Fruit fly (Drosophila melanogaster) whole organism, embryonic: ENCODE results near the gene CG17754.

ENCODE experiments used
- CG10147 ChIP-seq: fragments of 200-800 bp; sonication (Bioruptor generic); optimal IDR thresholded peaks from 2 replicates; lab custom pipeline; 2019; ENCODE audit warnings: missing biosample characterization, mild to moderate bottlenecking, missing genetic modification characterization, moderate library complexity
- CG10431 ChIP-seq: fragments of 200-800 bp; sonication (Bioruptor generic); optimal IDR thresholded peaks from 3 replicates; lab custom pipeline; 2018; ENCODE audit warnings: missing biosample characterization, mild to moderate bottlenecking, missing genetic modification characterization
- CG11085 ChIP-seq: fragments of 200-800 bp; sonication (Bioruptor generic); IDR thresholded peaks from 2 replicates; pipeline ENCODE4 v1.3.6; 2022; ENCODE audit warnings: missing biosample characterization, missing genetic modification characterization
- CG14441 ChIP-seq: fragments of 200-800 bp; sonication (Bioruptor generic); IDR thresholded peaks from 2 replicates; pipeline ENCODE4 v1.3.6; 2022; ENCODE audit warnings: missing biosample characterization, missing genetic modification characterization
- CG1647 ChIP-seq: fragments of 200-800 bp; sonication (Bioruptor generic); optimal IDR thresholded peaks from 3 replicates; lab custom pipeline; 2016; ENCODE audit warnings: missing biosample characterization, missing genetic modification characterization
- CG16815 ChIP-seq: fragments of 200-800 bp; sonication (Bioruptor generic); optimal IDR thresholded peaks from 3 replicates; lab custom pipeline; 2017; ENCODE audit warnings: missing biosample characterization, mild to moderate bottlenecking, missing genetic modification characterization
- CG17612 ChIP-seq: fragments of 200-800 bp; sonication (Bioruptor generic); IDR thresholded peaks from 2 replicates; pipeline ENCODE4 v1.3.6; 2022; ENCODE audit warnings: missing biosample characterization, missing genetic modification characterization
- CG1792 ChIP-seq: fragments of 200-800 bp; sonication (Bioruptor generic); optimal IDR thresholded peaks from 2 replicates; lab custom pipeline; 2016; ENCODE audit warnings: missing biosample characterization, missing genetic modification characterization
- CG32772 ChIP-seq: fragments of 200-800 bp; sonication (Bioruptor generic); IDR thresholded peaks from 2 replicates; pipeline ENCODE4 v1.3.6; 2022; ENCODE audit warnings: missing biosample characterization, missing genetic modification characterization
- CG34376 ChIP-seq: fragments of 200-800 bp; sonication (Bioruptor generic); optimal IDR thresholded peaks from 2 replicates; lab custom pipeline; 2018; ENCODE audit warnings: missing biosample characterization, mild to moderate bottlenecking, missing genetic modification characterization
- CG6175 ChIP-seq: fragments of 200-800 bp; sonication (Bioruptor generic); IDR thresholded peaks from 3 replicates; pipeline ENCODE4 v1.3.6; 2022; ENCODE audit warnings: missing biosample characterization, missing genetic modification characterization
- CG7786 ChIP-seq: fragments of 200-800 bp; sonication (Bioruptor generic); optimal IDR thresholded peaks from 2 replicates; lab custom pipeline; 2016; ENCODE audit warnings: missing biosample characterization, missing genetic modification characterization
- CG9437 ChIP-seq: fragments of 200-800 bp; sonication (Bioruptor generic); optimal IDR thresholded peaks from 2 replicates; lab custom pipeline; 2018; ENCODE audit warnings: missing biosample characterization, mild to moderate bottlenecking, missing genetic modification characterization
- Chrac-16 ChIP-seq: fragments of 200-800 bp; sonication (Bioruptor generic); optimal IDR thresholded peaks from 3 replicates; lab custom pipeline; 2016; ENCODE audit warnings: missing biosample characterization, missing genetic modification characterization
- Dp ChIP-seq: fragments of 200-800 bp; sonication (Bioruptor generic); optimal IDR thresholded peaks from 2 replicates; lab custom pipeline; 2018; ENCODE audit warnings: missing biosample characterization, mild to moderate bottlenecking, missing genetic modification characterization, moderate library complexity
- Drgx ChIP-seq: fragments of 200-800 bp; sonication (Bioruptor generic); IDR thresholded peaks from 2 replicates; pipeline ENCODE4 v1.3.6; 2022; ENCODE audit warnings: missing biosample characterization, missing genetic modification characterization
- E2f1 ChIP-seq: fragments of 200-800 bp; sonication (Bioruptor generic); IDR thresholded peaks from 2 replicates; pipeline ENCODE4 v1.3.6; 2022; ENCODE audit warnings: missing biosample characterization, missing genetic modification characterization
- Elba2 ChIP-seq: fragments of 200-800 bp; sonication (Bioruptor generic); optimal IDR thresholded peaks from 3 replicates; lab custom pipeline; 2016; ENCODE audit warnings: missing biosample characterization, missing genetic modification characterization
- Gsc ChIP-seq: fragments of 200-800 bp; sonication (Bioruptor generic); IDR thresholded peaks from 2 replicates; pipeline ENCODE4 v1.3.6; 2022; ENCODE audit warnings: missing biosample characterization, missing genetic modification characterization
- HmgZ ChIP-seq: fragments of 200-800 bp; sonication (Bioruptor generic); optimal IDR thresholded peaks from 2 replicates; lab custom pipeline; 2018; ENCODE audit warnings: missing biosample characterization, mild to moderate bottlenecking, missing genetic modification characterization
- MESR4 ChIP-seq: fragments of 200-800 bp; sonication (Bioruptor generic); optimal IDR thresholded peaks from 2 replicates; lab custom pipeline; 2018; ENCODE audit warnings: missing biosample characterization, mild to moderate bottlenecking, missing genetic modification characterization, moderate library complexity
- Nf-YB ChIP-seq: fragments of 200-800 bp; sonication (Bioruptor generic); optimal IDR thresholded peaks from 3 replicates; lab custom pipeline; 2019; ENCODE audit warnings: missing biosample characterization, mild to moderate bottlenecking, missing genetic modification characterization, moderate library complexity
- Scr ChIP-seq: fragments of 200-800 bp; sonication (Bioruptor generic); IDR thresholded peaks from 2 replicates; pipeline ENCODE4 v1.3.6; 2022; ENCODE audit warnings: missing biosample characterization, missing genetic modification characterization; ENCODE audit not compliant: partially characterized antibody
- Stat92E ChIP-seq, 3 experiments: fragments of >200 bp in 2 of 3; fragments of 200-800 bp in 1 of 3; sonication (Bioruptor generic) in 1 of 3; optimal IDR thresholded peaks; 2 replicates each; lab custom pipeline; 2017 to 2019; ENCODE audit warnings: missing biosample characterization in 3 of 3, missing genetic modification characterization in 3 of 3, mild to moderate bottlenecking in 1 of 3, moderate library complexity in 1 of 3
- Taf1 ChIP-seq: fragments of 200-800 bp; sonication (Bioruptor generic); IDR thresholded peaks from 2 replicates; pipeline ENCODE4 v1.3.6; 2022; ENCODE audit warnings: missing biosample characterization, missing genetic modification characterization
- ase ChIP-seq: fragments of 200-800 bp; sonication (Bioruptor generic); IDR thresholded peaks from 3 replicates; pipeline ENCODE4 v1.3.6; 2022; ENCODE audit warnings: missing biosample characterization, missing genetic modification characterization
- bigmax ChIP-seq: fragments of 200-800 bp; sonication (Bioruptor generic); optimal IDR thresholded peaks from 2 replicates; lab custom pipeline; 2018; ENCODE audit warnings: missing biosample characterization, mild to moderate bottlenecking, missing genetic modification characterization
- cad ChIP-seq: fragments of >200 bp; optimal IDR thresholded peaks from 2 replicates; lab custom pipeline; 2017; ENCODE audit warnings: missing biosample characterization, missing genetic modification characterization
- caup ChIP-seq: fragments of 200-800 bp; sonication (Bioruptor generic); optimal IDR thresholded peaks from 3 replicates; lab custom pipeline; 2017; ENCODE audit warnings: missing biosample characterization, mild to moderate bottlenecking, missing genetic modification characterization, moderate library complexity; ENCODE audit not compliant: severe bottlenecking
- chm ChIP-seq: fragments of 200-800 bp; sonication (Bioruptor generic); IDR thresholded peaks from 2 replicates; pipeline ENCODE4 v1.3.6; 2022; ENCODE audit warnings: missing biosample characterization, missing genetic modification characterization
- corto ChIP-seq: fragments of 200-800 bp; sonication (Bioruptor generic); optimal IDR thresholded peaks from 2 replicates; lab custom pipeline; 2016; ENCODE audit warnings: missing biosample characterization, mild to moderate bottlenecking, missing genetic modification characterization, moderate library complexity
- crc ChIP-seq: fragments of 200-800 bp; sonication (Bioruptor generic); optimal IDR thresholded peaks from 2 replicates; lab custom pipeline; 2016; ENCODE audit warnings: missing biosample characterization, missing genetic modification characterization
- dan ChIP-seq: fragments of 200-800 bp; sonication (Bioruptor generic); IDR thresholded peaks from 2 replicates; pipeline ENCODE4 v1.3.6; 2022; ENCODE audit warnings: missing biosample characterization, missing genetic modification characterization
- dm ChIP-seq: fragments of 200-800 bp; sonication (Bioruptor generic); optimal IDR thresholded peaks from 3 replicates; lab custom pipeline; 2016; ENCODE audit warnings: missing biosample characterization, missing genetic modification characterization
- fu2 ChIP-seq: fragments of 200-800 bp; sonication (Bioruptor generic); optimal IDR thresholded peaks from 2 replicates; lab custom pipeline; 2016; ENCODE audit warnings: missing biosample characterization, missing genetic modification characterization
- gfzf ChIP-seq: fragments of 200-800 bp; sonication (Bioruptor generic); optimal IDR thresholded peaks from 2 replicates; lab custom pipeline; 2016; ENCODE audit warnings: missing biosample characterization, mild to moderate bottlenecking, missing genetic modification characterization, moderate library complexity
- grau ChIP-seq: fragments of 200-800 bp; optimal IDR thresholded peaks from 3 replicates; lab custom pipeline; 2019; ENCODE audit warnings: missing biosample characterization, mild to moderate bottlenecking, missing genetic modification characterization, moderate library complexity
- gro ChIP-seq: fragments of 200-800 bp; sonication (Bioruptor generic); optimal IDR thresholded peaks from 2 replicates; lab custom pipeline; 2016; ENCODE audit warnings: missing biosample characterization, missing genetic modification characterization
- hbn ChIP-seq: fragments of 200-800 bp; sonication (Bioruptor generic); IDR thresholded peaks from 2 replicates; pipeline ENCODE4 v1.3.6; 2022; ENCODE audit warnings: missing biosample characterization, missing genetic modification characterization; ENCODE audit not compliant: partially characterized antibody
- ind ChIP-seq: fragments of 200-800 bp; sonication (Bioruptor generic); optimal IDR thresholded peaks from 3 replicates; lab custom pipeline; 2016; ENCODE audit warnings: missing biosample characterization, missing genetic modification characterization
- lbe ChIP-seq: fragments of 200-800 bp; sonication (Bioruptor generic); optimal IDR thresholded peaks from 2 replicates; lab custom pipeline; 2016; ENCODE audit warnings: missing biosample characterization, mild to moderate bottlenecking, missing genetic modification characterization
- nerfin-1 ChIP-seq: fragments of 200-800 bp; sonication (Bioruptor generic); optimal IDR thresholded peaks from 3 replicates; lab custom pipeline; 2019; ENCODE audit warnings: missing biosample characterization, mild to moderate bottlenecking, missing genetic modification characterization, moderate library complexity
- odd ChIP-seq: fragments of 200-800 bp; sonication (Bioruptor generic); optimal IDR thresholded peaks from 2 replicates; lab custom pipeline; 2017; ENCODE audit warnings: missing biosample characterization, mild to moderate bottlenecking, missing genetic modification characterization
- pb ChIP-seq: fragments of 200-800 bp; sonication (Bioruptor generic); optimal IDR thresholded peaks from 3 replicates; lab custom pipeline; 2016; ENCODE audit warnings: missing biosample characterization, missing genetic modification characterization
- pros ChIP-seq: fragments of 200-800 bp; sonication (Bioruptor generic); optimal IDR thresholded peaks from 3 replicates; lab custom pipeline; 2019; ENCODE audit warnings: missing biosample characterization, mild to moderate bottlenecking, missing genetic modification characterization, moderate library complexity
- pum ChIP-seq: fragments of 200-800 bp; sonication (Bioruptor generic); optimal IDR thresholded peaks from 2 replicates; lab custom pipeline; 2016; ENCODE audit warnings: missing biosample characterization, missing genetic modification characterization
- salm ChIP-seq: fragments of 200-800 bp; sonication (Bioruptor generic); optimal IDR thresholded peaks from 2 replicates; lab custom pipeline; 2018; ENCODE audit warnings: missing biosample characterization, mild to moderate bottlenecking, missing genetic modification characterization
- sob ChIP-seq: fragments of 200-800 bp; sonication (Bioruptor generic); IDR thresholded peaks from 2 replicates; pipeline ENCODE4 v1.3.6; 2022; ENCODE audit warnings: missing biosample characterization, missing genetic modification characterization
- sug ChIP-seq: fragments of 200-800 bp; optimal IDR thresholded peaks from 2 replicates; lab custom pipeline; 2019; ENCODE audit warnings: missing biosample characterization, mild to moderate bottlenecking, missing genetic modification characterization, moderate library complexity
- ttk ChIP-seq: fragments of 200-800 bp; sonication (Bioruptor generic); IDR thresholded peaks from 2 replicates; pipeline ENCODE4 v2.1.2; 2022; ENCODE audit warnings: missing biosample characterization, missing genetic modification characterization
- zen2 ChIP-seq: fragments of 200-800 bp; sonication (Bioruptor generic); IDR thresholded peaks from 3 replicates; pipeline ENCODE4 v1.3.6; 2022; ENCODE audit warnings: missing biosample characterization, missing genetic modification characterization; ENCODE audit not compliant: partially characterized antibody

CG17754 gene

DNA sequence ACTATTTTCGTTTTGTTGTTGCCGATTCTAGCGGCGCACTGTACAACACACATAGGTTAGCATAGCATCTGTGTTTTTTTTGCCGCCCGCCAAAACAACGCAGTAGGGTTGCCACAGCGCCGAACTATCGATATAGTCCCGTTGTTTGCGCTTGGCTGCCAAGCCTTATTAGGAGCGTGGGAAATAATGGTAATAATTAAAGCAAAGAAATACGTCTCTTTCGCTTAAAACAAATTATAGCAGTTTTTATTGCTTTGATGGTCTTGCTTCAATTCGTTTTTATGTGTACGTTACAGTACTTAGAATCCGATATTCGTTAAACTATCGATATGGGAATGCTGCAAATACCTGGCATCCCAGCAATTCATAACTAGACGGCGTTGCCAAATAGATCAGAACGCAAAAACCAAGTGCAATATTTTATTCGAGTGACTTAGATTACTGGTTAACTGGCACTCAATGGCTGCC lies 6.8 kb upstream of the CG17754 start, which contains the start of the genes mxc and Larp7 (continued):
- no peak for TF ChIP-seq CG6175
- no peak for TF ChIP-seq CG10147 (GFP tag; lab: Kevin White, UChicago)
- peak; percentile 68 for TF ChIP-seq Dp (GFP tag; lab: Kevin White, UChicago)
- no peak for TF ChIP-seq CG10431 (GFP tag; lab: Kevin White, UChicago)
- TF ChIP-seq ind (GFP tag; lab: Kevin White, UChicago), result peak; percentile 69
- no peak for TF ChIP-seq salm (tag; lab: Kevin White, UChicago)
- TF ChIP-seq sob (GFP tag; lab: Robert Waterston, UW), result peak; percentile 38; the same call in 1 of the 2 replicates
- peak; percentile 49 for TF ChIP-seq bigmax (GFP tag; lab: Kevin White, UChicago)
- TF ChIP-seq pum, result peak; percentile 63
- TF ChIP-seq dan (GFP tag; lab: Robert Waterston, UW), result no peak
- TF ChIP-seq CG7786 (GFP tag; lab: Kevin White, UChicago), result peak; percentile 79
- TF ChIP-seq E2f1, result peak; percentile 72
- TF ChIP-seq CG1792 (GFP tag; lab: Kevin White, UChicago), result peak; percentile 43
- peak; percentile 38 for TF ChIP-seq CG34376 (GFP tag; lab: Kevin White, UChicago)
- peak; percentile 86 for TF ChIP-seq hbn (GFP tag; lab: Robert Waterston, UW)
- TF ChIP-seq corto (GFP tag; lab: Kevin White, UChicago), result no peak
- no peak for TF ChIP-seq pros (GFP tag; lab: Kevin White, UChicago)
- TF ChIP-seq gro (GFP tag; lab: Kevin White, UChicago), result peak; percentile 81
- peak; percentile 45 for TF ChIP-seq gfzf (GFP tag; lab: Kevin White, UChicago)
- no peak for TF ChIP-seq cad
- TF ChIP-seq Drgx, result no peak
- TF ChIP-seq Gsc (GFP tag; lab: Robert Waterston, UW), result no peak
- no peak for TF ChIP-seq ttk
- TF ChIP-seq odd (GFP tag; lab: Kevin White, UChicago), result no peak
- no peak for TF ChIP-seq MESR4 (GFP tag; lab: Kevin White, UChicago)
- TF ChIP-seq nerfin-1, result peak; percentile 47
- no peak for TF ChIP-seq sug
- peak; percentile 67 for TF ChIP-seq Chrac-16 (GFP tag; lab: Kevin White, UChicago)
- TF ChIP-seq grau (tag; lab: Kevin White, UChicago), result peak; percentile 55
- TF ChIP-seq ase (GFP tag; lab: Robert Waterston, UW), result no peak
- peak; percentile 67; the same call in 1 of the 3 replicates for TF ChIP-seq zen2 (GFP tag; lab: Robert Waterston, UW)
- TF ChIP-seq CG32772, result peak; percentile 41; the same call in 1 of the 2 replicates
- peak; percentile 44 for TF ChIP-seq CG9437 (GFP tag; lab: Kevin White, UChicago)
- peak; percentile 93 for TF ChIP-seq Scr (GFP tag; lab: Robert Waterston, UW)
- peak; percentile 77 for TF ChIP-seq HmgZ (tag; lab: Kevin White, UChicago)
- TF ChIP-seq CG14441, result peak; percentile 52; the same call in 1 of the 2 replicates
- TF ChIP-seq Taf1 (GFP tag; lab: Robert Waterston, UW), result 0 out of 2 replicates have a peak, but pooled peaks have one; percentile 28
- TF ChIP-seq chm (GFP tag; lab: Robert Waterston, UW), result no peak
- no peak for TF ChIP-seq CG16815 (GFP tag; lab: Kevin White, UChicago)
- peak; percentile 76 for TF ChIP-seq dm (GFP tag; lab: Kevin White, UChicago)
- TF ChIP-seq pb, result peak; percentile 0
- TF ChIP-seq CG1647, result peak; percentile 21
- TF ChIP-seq lbe (GFP tag; lab: Kevin White, UChicago), result no peak
- peak; percentile 82 for TF ChIP-seq Elba2 (GFP tag; lab: Kevin White, UChicago)
- TF ChIP-seq caup, result no peak
- peak; percentile 2 for TF ChIP-seq Nf-YB (GFP tag; lab: Kevin White, UChicago)
- TF ChIP-seq Stat92E (GFP tag; optimal IDR thresholded peaks at IDR 0.05; lab: Kevin White, UChicago), result no peak
- TF ChIP-seq crc (GFP tag; lab: Kevin White, UChicago), result no peak
- 0 out of 2 replicates have a peak, but pooled peaks have one; percentile 34 for TF ChIP-seq CG11085 (GFP tag; lab: Robert Waterston, UW)
- TF ChIP-seq fu2 (GFP tag; lab: Kevin White, UChicago), result peak; percentile 72
- TF ChIP-seq CG17612 (GFP tag; lab: Robert Waterston, UW), result no peak
